Worm (Caenorhabditis elegans): ENCODE measurements around the gene F41F3.8.

ce11 chrV:4674506-4674905 lies 25.9 kb downstream of the F41F3.8 start, which contains the start of gene K03B4.8:
- TF ChIP-seq dmd-4 (tag; optimal IDR thresholded peaks at IDR 0.05; ENCODE audit: borderline replicate concordance) (no peak), ceh-34 (tag; optimal IDR thresholded peaks at IDR 0.05) (no peak), che-1 (tag; optimal IDR thresholded peaks at IDR 0.05) (no peak), K09A11.1 (tag; optimal IDR thresholded peaks at IDR 0.05; ENCODE audit: insufficient read depth) (no peak), unc-55 (GFP tag; optimal IDR thresholded peaks at IDR 0.05) (no peak), pqm-1 (tag; optimal IDR thresholded peaks at IDR 0.05) (no peak), F13H6.1 (tag; optimal IDR thresholded peaks at IDR 0.05) (no peak), pha-4 (tag; optimal IDR thresholded peaks at IDR 0.05) (no peak), pat-9 (tag; optimal IDR thresholded peaks at IDR 0.05) (no peak), ref-2 (tag; optimal IDR thresholded peaks at IDR 0.05) (no peak), ceh-6 (GFP tag; optimal IDR thresholded peaks at IDR 0.05) (no peak)

Measured in whole organism, late embryonic.